Fruit fly (Drosophila melanogaster) whole organism, embryonic: Measurements from ENCODE around the gene CG4586.

Source experiments
- Ada2b ChIP-seq: fragments of 200-800 bp; sonication (Bioruptor generic); IDR thresholded peaks from 2 replicates; pipeline ENCODE4 v1.3.6; 2022; ENCODE audit warnings: missing biosample characterization, missing genetic modification characterization
- Awh ChIP-seq: fragments of 200-800 bp; sonication (Bioruptor generic); IDR thresholded peaks from 2 replicates; pipeline ENCODE4, ENCODE4 v1.3.6; 2022; ENCODE audit warnings: missing biosample characterization, missing genetic modification characterization
- B-H2 ChIP-seq: fragments of 200-800 bp; sonication (Bioruptor generic); optimal IDR thresholded peaks from 2 replicates; lab custom pipeline; 2018; ENCODE audit warnings: missing biosample characterization, mild to moderate bottlenecking, missing genetic modification characterization
- BEAF-32 ChIP-seq: fragments of 200-800 bp; sonication (Bioruptor generic); optimal IDR thresholded peaks from 3 replicates; lab custom pipeline; 2017; ENCODE audit warnings: missing biosample characterization, missing genetic modification characterization, mild to moderate bottlenecking, moderate library complexity, missing genetic modification reagents
- C15 ChIP-seq: fragments of 200-800 bp; sonication (Bioruptor generic); IDR thresholded peaks from 3 replicates; pipeline ENCODE4 v1.3.6; 2022; ENCODE audit warnings: missing biosample characterization, missing genetic modification characterization
- CG15601 ChIP-seq: fragments of 200-800 bp; sonication (Bioruptor generic); optimal IDR thresholded peaks from 3 replicates; lab custom pipeline; 2019; ENCODE audit warnings: missing biosample characterization, mild to moderate bottlenecking, missing genetic modification characterization, moderate library complexity
- CG1602 ChIP-seq: fragments of 200-800 bp; sonication (Bioruptor generic); optimal IDR thresholded peaks from 3 replicates; lab custom pipeline; 2016; ENCODE audit warnings: missing biosample characterization, missing genetic modification characterization
- CG17829 ChIP-seq: fragments of 200-800 bp; optimal IDR thresholded peaks from 2 replicates; lab custom pipeline; 2019; ENCODE audit warnings: missing biosample characterization, mild to moderate bottlenecking, missing genetic modification characterization, moderate library complexity
- CG3065 ChIP-seq: fragments of 200-800 bp; sonication (Bioruptor generic); optimal IDR thresholded peaks from 2 replicates; lab custom pipeline; 2016; ENCODE audit warnings: missing biosample characterization, missing genetic modification characterization
- CG31441 ChIP-seq: fragments of 200-800 bp; sonication (Bioruptor generic); IDR thresholded peaks from 2 replicates; pipeline ENCODE4 v1.3.6; 2022; ENCODE audit warnings: missing biosample characterization, missing genetic modification characterization
- CG3281 ChIP-seq: fragments of 200-800 bp; sonication (Bioruptor generic); optimal IDR thresholded peaks from 3 replicates; lab custom pipeline; 2017; ENCODE audit warnings: missing biosample characterization, mild to moderate bottlenecking, missing genetic modification characterization
- CG4424 ChIP-seq: fragments of 200-800 bp; sonication (Bioruptor generic); optimal IDR thresholded peaks from 3 replicates; lab custom pipeline; 2016; ENCODE audit warnings: missing biosample characterization, missing genetic modification characterization
- CG6683 ChIP-seq: fragments of 200-800 bp; sonication (Bioruptor generic); optimal IDR thresholded peaks from 2 replicates; lab custom pipeline; 2017; ENCODE audit warnings: missing biosample characterization, mild to moderate bottlenecking, missing genetic modification characterization, missing genetic modification reagents
- CG7839 ChIP-seq: fragments of 200-800 bp; sonication (Bioruptor generic); optimal IDR thresholded peaks from 3 replicates; lab custom pipeline; 2018; ENCODE audit warnings: missing biosample characterization, mild to moderate bottlenecking, missing genetic modification characterization, moderate library complexity
- CG8290 ChIP-seq, 3 experiments: fragments of 200-800 bp; sonication (Bioruptor generic); optimal IDR thresholded peaks; 2 replicates each; lab custom pipeline; 2016 to 2019; ENCODE audit warnings: missing biosample characterization in 3 of 3, missing genetic modification characterization in 3 of 3, mild to moderate bottlenecking in 2 of 3, moderate library complexity in 1 of 3
- CG8944 ChIP-seq: fragments of 200-800 bp; sonication (Bioruptor generic); optimal IDR thresholded peaks from 3 replicates; lab custom pipeline; 2016; ENCODE audit warnings: missing biosample characterization, missing genetic modification characterization
- D19A ChIP-seq: fragments of 200-800 bp; optimal IDR thresholded peaks from 3 replicates; lab custom pipeline; 2019; ENCODE audit warnings: missing biosample characterization, mild to moderate bottlenecking, missing genetic modification characterization, moderate library complexity
- E2f2 ChIP-seq: fragments of 200-800 bp; sonication (Bioruptor generic); IDR thresholded peaks from 2 replicates; pipeline ENCODE4 v1.3.6; 2022; ENCODE audit warnings: missing biosample characterization, missing genetic modification characterization
- Fer2 ChIP-seq: fragments of 200-800 bp; sonication (Bioruptor generic); optimal IDR thresholded peaks from 2 replicates; lab custom pipeline; 2018; ENCODE audit warnings: missing biosample characterization, mild to moderate bottlenecking, missing genetic modification characterization, moderate library complexity
- Hr3 ChIP-seq: fragments of 200-800 bp; sonication (Bioruptor generic); optimal IDR thresholded peaks from 3 replicates; lab custom pipeline; 2016; ENCODE audit warnings: missing biosample characterization, missing genetic modification characterization
- Hsf ChIP-seq: fragments of 200-800 bp; sonication (Bioruptor generic); optimal IDR thresholded peaks from 3 replicates; lab custom pipeline; 2016; ENCODE audit warnings: missing biosample characterization, missing genetic modification characterization
- Med ChIP-seq: fragments of 200-800 bp; sonication (Bioruptor generic); peaks from one replicate; lab custom pipeline; 2016; ENCODE audit warnings: missing biosample characterization, missing genetic modification characterization, mild to moderate bottlenecking, inconsistent platforms, moderate library complexity
- Meics ChIP-seq: fragments of 200-800 bp; sonication (Bioruptor generic); optimal IDR thresholded peaks from 2 replicates; lab custom pipeline; 2017; ENCODE audit warnings: missing biosample characterization, mild to moderate bottlenecking, missing genetic modification characterization
- NFAT ChIP-seq: fragments of 200-800 bp; sonication (Bioruptor generic); IDR thresholded peaks from 2 replicates; pipeline ENCODE4 v1.3.6; 2022; ENCODE audit warnings: missing biosample characterization, missing genetic modification characterization
- Pdp1 ChIP-seq, 2 experiments: fragments of 200-800 bp; sonication (Bioruptor generic); optimal IDR thresholded peaks; 3 replicates each; lab custom pipeline; 2016; ENCODE audit warnings: missing biosample characterization in 2 of 2, missing genetic modification characterization in 2 of 2, mild to moderate bottlenecking in 1 of 2, moderate library complexity in 1 of 2
- Ptx1 ChIP-seq: fragments of 200-800 bp; sonication (Bioruptor generic); IDR thresholded peaks from 2 replicates; pipeline ENCODE4 v1.3.6; 2022; ENCODE audit warnings: missing biosample characterization, missing genetic modification characterization
- Sox102F ChIP-seq: fragments of 200-800 bp; sonication (Bioruptor generic); optimal IDR thresholded peaks from 2 replicates; lab custom pipeline; 2018; ENCODE audit warnings: missing biosample characterization, mild to moderate bottlenecking, missing genetic modification characterization, moderate library complexity
- Spps ChIP-seq: fragments of 200-800 bp; sonication (Bioruptor generic); optimal IDR thresholded peaks from 2 replicates; lab custom pipeline; 2018; ENCODE audit warnings: missing biosample characterization, mild to moderate bottlenecking, missing genetic modification characterization
- Sry-β ChIP-seq: fragments of 200-800 bp; sonication (Bioruptor generic); optimal IDR thresholded peaks from 2 replicates; lab custom pipeline; 2018; ENCODE audit warnings: missing biosample characterization, mild to moderate bottlenecking, missing genetic modification characterization, moderate library complexity
- Ssrp ChIP-seq: fragments of 200-800 bp; sonication (Bioruptor generic); optimal IDR thresholded peaks from 2 replicates; lab custom pipeline; 2018; ENCODE audit warnings: missing biosample characterization, mild to moderate bottlenecking, missing genetic modification characterization, moderate library complexity
- TFAM ChIP-seq: fragments of 200-800 bp; sonication (Bioruptor generic); optimal IDR thresholded peaks from 2 replicates; lab custom pipeline; 2017; ENCODE audit warnings: missing biosample characterization, missing genetic modification characterization, inconsistent platforms
- cad ChIP-seq: fragments of >200 bp; optimal IDR thresholded peaks from 2 replicates; lab custom pipeline; 2017; ENCODE audit warnings: missing biosample characterization, missing genetic modification characterization
- chif ChIP-seq, 2 experiments: fragments of 200-800 bp; sonication (Bioruptor generic); optimal IDR thresholded peaks; 3 replicates each; lab custom pipeline; 2016; ENCODE audit warnings: missing biosample characterization in 2 of 2, missing genetic modification characterization in 2 of 2
- ci ChIP-seq: fragments of 200-800 bp; sonication (Bioruptor generic); IDR thresholded peaks from 3 replicates; pipeline ENCODE4 v1.3.6; 2022; ENCODE audit warnings: missing biosample characterization, missing genetic modification characterization
- da ChIP-seq: fragments of 200-800 bp; sonication (Bioruptor generic); optimal IDR thresholded peaks from 2 replicates; lab custom pipeline; 2016; ENCODE audit warnings: missing biosample characterization, missing genetic modification characterization
- danr ChIP-seq: fragments of 200-800 bp; sonication (Bioruptor generic); IDR thresholded peaks from 2 replicates; pipeline ENCODE4 v1.3.6; 2022; ENCODE audit warnings: missing biosample characterization, missing genetic modification characterization
- fd3F ChIP-seq: fragments of 200-800 bp; sonication (Bioruptor generic); optimal IDR thresholded peaks from 2 replicates; lab custom pipeline; 2018; ENCODE audit warnings: missing biosample characterization, mild to moderate bottlenecking, missing genetic modification characterization, moderate library complexity
- gem ChIP-seq: fragments of 200-800 bp; sonication (Bioruptor generic); optimal IDR thresholded peaks from 2 replicates; lab custom pipeline; 2019; ENCODE audit warnings: missing biosample characterization, mild to moderate bottlenecking, missing genetic modification characterization, moderate library complexity
- nau ChIP-seq: fragments of 200-800 bp; sonication (Bioruptor generic); optimal IDR thresholded peaks from 3 replicates; lab custom pipeline; 2017; ENCODE audit warnings: missing biosample characterization, mild to moderate bottlenecking, missing genetic modification characterization, missing genetic modification reagents
- nmo ChIP-seq: fragments of 200-800 bp; sonication (Bioruptor generic); optimal IDR thresholded peaks from 2 replicates; lab custom pipeline; 2018; ENCODE audit warnings: missing biosample characterization, mild to moderate bottlenecking, missing genetic modification characterization, moderate library complexity
- phol ChIP-seq: fragments of 200-800 bp; sonication (Bioruptor generic); optimal IDR thresholded peaks from 3 replicates; lab custom pipeline; 2018; ENCODE audit warnings: missing biosample characterization, mild to moderate bottlenecking, missing genetic modification characterization, moderate library complexity
- pum ChIP-seq: fragments of 200-800 bp; sonication (Bioruptor generic); optimal IDR thresholded peaks from 2 replicates; lab custom pipeline; 2016; ENCODE audit warnings: missing biosample characterization, missing genetic modification characterization
- sqz ChIP-seq: fragments of 200-800 bp; sonication (Bioruptor generic); optimal IDR thresholded peaks from 3 replicates; lab custom pipeline; 2018; ENCODE audit warnings: missing biosample characterization, mild to moderate bottlenecking, missing genetic modification characterization
- sug ChIP-seq: fragments of 200-800 bp; optimal IDR thresholded peaks from 2 replicates; lab custom pipeline; 2019; ENCODE audit warnings: missing biosample characterization, mild to moderate bottlenecking, missing genetic modification characterization, moderate library complexity
- tin ChIP-seq: fragments of 200-800 bp; sonication (Bioruptor generic); optimal IDR thresholded peaks from 3 replicates; lab custom pipeline; 2016; ENCODE audit warnings: missing biosample characterization, missing genetic modification characterization
- tio ChIP-seq: fragments of 200-800 bp; sonication (Bioruptor generic); optimal IDR thresholded peaks from 2 replicates; lab custom pipeline; 2017; ENCODE audit warnings: missing biosample characterization, missing genetic modification characterization, inconsistent platforms
- zf30C ChIP-seq: fragments of 200-800 bp; sonication (Bioruptor generic); optimal IDR thresholded peaks from 3 replicates; lab custom pipeline; 2018; ENCODE audit warnings: missing biosample characterization, mild to moderate bottlenecking, missing genetic modification characterization

CG4586 gene

DNA sequence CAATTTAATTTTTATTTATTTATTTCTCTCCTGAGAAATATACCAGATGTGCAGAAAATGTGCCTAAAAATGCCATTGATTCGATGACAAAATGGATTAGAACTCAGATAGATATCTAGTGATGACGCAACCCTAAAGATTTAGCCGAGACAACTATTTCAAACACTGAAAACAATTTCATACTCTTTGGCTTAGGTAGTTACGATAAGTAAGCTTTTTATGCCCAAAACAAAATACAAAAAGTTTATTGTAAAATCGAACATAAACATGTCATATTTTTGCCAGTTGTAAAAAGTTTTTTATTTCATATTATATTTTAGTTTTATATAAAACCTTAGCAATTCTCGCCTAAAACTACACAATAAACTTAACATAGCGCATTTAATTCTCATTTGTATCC, 3.6 kb downstream of the CG4586 start, which contains the start of gene CG3040 (continued):
- TF ChIP-seq B-H2 (GFP tag; lab: Kevin White, UChicago) = peak; percentile 14
- peak; percentile 32 for TF ChIP-seq Hr3
- TF ChIP-seq nmo (GFP tag; lab: Kevin White, UChicago) = peak; percentile 41
- no peak for TF ChIP-seq Fer2
- peak; percentile 37 for TF ChIP-seq Hsf (GFP tag; lab: Kevin White, UChicago)
- peak; percentile 37 for TF ChIP-seq CG1602 (GFP tag; lab: Kevin White, UChicago)
- TF ChIP-seq Pdp1 (GFP tag; optimal IDR thresholded peaks at IDR 0.05; lab: Kevin White, UChicago) = peak in 1 of 2 experiments; percentile 96
- TF ChIP-seq Meics (GFP tag; lab: Kevin White, UChicago) = peak; percentile 27
- TF ChIP-seq Sox102F (GFP tag; lab: Kevin White, UChicago) = peak; percentile 53
- peak; percentile 53 for TF ChIP-seq gem (tag; lab: Kevin White, UChicago)
- TF ChIP-seq pum = peak; percentile 30
- TF ChIP-seq sug (tag; lab: Kevin White, UChicago) = peak; percentile 49
- TF ChIP-seq fd3F = peak; percentile 4
- no peak for TF ChIP-seq nau (GFP tag; lab: Kevin White, UChicago)
- peak; percentile 19 for TF ChIP-seq CG4424 (GFP tag; lab: Kevin White, UChicago)
- TF ChIP-seq phol = peak; percentile 49
- TF ChIP-seq danr (GFP tag; lab: Robert Waterston, UW) = no peak
- TF ChIP-seq chif (GFP tag; optimal IDR thresholded peaks at IDR 0.05; lab: Kevin White, UChicago) = peak in 1 of 2 experiments; percentile 23
- TF ChIP-seq tin (GFP tag; lab: Kevin White, UChicago) = peak; percentile 27
- TF ChIP-seq CG8290 (GFP tag; optimal IDR thresholded peaks at IDR 0.05; lab: Kevin White, UChicago) = peak; percentile 5
- peak in 1 of 2 experiments; percentile 70 for TF ChIP-seq CG8290 (tag; optimal IDR thresholded peaks at IDR 0.05; lab: Kevin White, UChicago)
- peak; percentile 39 for TF ChIP-seq CG31441
- TF ChIP-seq CG7839 (tag; lab: Kevin White, UChicago) = peak; percentile 25
- TF ChIP-seq Ada2b (GFP tag; lab: Robert Waterston, UW) = peak; percentile 22; the same call in 1 of the 2 replicates
- peak; percentile 96 for TF ChIP-seq zf30C (GFP tag; lab: Kevin White, UChicago)
- TF ChIP-seq Awh = no peak
- TF ChIP-seq E2f2 (GFP tag; lab: Robert Waterston, UW) = peak; percentile 37; the same call in 1 of the 2 replicates
- TF ChIP-seq CG8944 = peak; percentile 1
- TF ChIP-seq Ptx1 = peak; percentile 36; the same call in 1 of the 2 replicates
- no peak for TF ChIP-seq tio (GFP tag; lab: Kevin White, UChicago)
- no peak for TF ChIP-seq Spps (tag; lab: Kevin White, UChicago)
- TF ChIP-seq C15 (GFP tag; lab: Robert Waterston, UW) = no peak
- peak; percentile 15 for TF ChIP-seq CG3281 (GFP tag; lab: Kevin White, UChicago)
- no peak for TF ChIP-seq Sry-β
- TF ChIP-seq Med (GFP tag; lab: Kevin White, UChicago) = peak; percentile 83
- no peak for TF ChIP-seq cad (GFP tag; lab: Kevin White, UChicago)
- peak; percentile 59; the same call in 2 of the 3 replicates for TF ChIP-seq ci (GFP tag; lab: Robert Waterston, UW)
- peak; percentile 44 for TF ChIP-seq Ssrp (tag; lab: Kevin White, UChicago)
- no peak for TF ChIP-seq TFAM
- TF ChIP-seq CG6683 (GFP tag; lab: Kevin White, UChicago) = no peak
- peak; percentile 2 for TF ChIP-seq sqz
- 0 out of 2 replicates have a peak, but pooled peaks have one; percentile 5 for TF ChIP-seq NFAT (GFP tag; lab: Robert Waterston, UW)
- TF ChIP-seq D19A (tag; lab: Kevin White, UChicago) = peak; percentile 4
- peak; percentile 35 for TF ChIP-seq BEAF-32 (GFP tag; lab: Kevin White, UChicago)
- peak; percentile 34 for TF ChIP-seq CG17829 (tag; lab: Kevin White, UChicago)
- peak; percentile 2 for TF ChIP-seq CG3065
- TF ChIP-seq da = no peak
- peak; percentile 99 for TF ChIP-seq CG15601
